Worm (Caenorhabditis elegans) whole organism, midembryonic: ENCODE results near the gene F48G7.10.

Source experiments
- T22C8.4 ChIP-seq: fragments of 200-800 bp; sonication (Bioruptor generic); IDR thresholded peaks from 2 replicates; pipeline ENCODE4 v1.3.6; 2022; ENCODE audit warnings: missing genetic modification characterization, missing compliant biosample characterization
- cog-1 ChIP-seq: sonication (generic microtip); optimal IDR thresholded peaks from 2 replicates; lab custom pipeline; 2016; ENCODE audit warnings: missing genetic modification characterization, missing compliant biosample characterization
- flt-1 ChIP-seq: fragments of 200-800 bp; sonication (Bioruptor generic); IDR thresholded peaks from 2 replicates; pipeline ENCODE4 v1.3.6; 2022; ENCODE audit warnings: missing genetic modification characterization, missing compliant biosample characterization
- klf-2 ChIP-seq: fragments of 200-800 bp; sonication (Bioruptor generic); conservative IDR thresholded peaks from 2 replicates; pipeline ENCODE4 v1.3.6; 2022; ENCODE audit warnings: missing genetic modification reagents, missing genetic modification characterization, missing compliant biosample characterization
- med-1 ChIP-seq: sonication (generic microtip); optimal IDR thresholded peaks from 2 replicates; lab custom pipeline; 2017; ENCODE audit warnings: missing genetic modification characterization, mild to moderate bottlenecking, missing compliant biosample characterization, antibody characterized with exemption, missing genetic modification reagents; ENCODE audit not compliant: insufficient read depth
- ref-1 ChIP-seq: fragments of 200-800 bp; sonication (Bioruptor generic); conservative IDR thresholded peaks from 2 replicates; pipeline ENCODE4 v1.3.6; 2022; ENCODE audit warnings: missing genetic modification reagents, missing genetic modification characterization, missing compliant biosample characterization
- tab-1 ChIP-seq: fragments of 200-800 bp; sonication (Bioruptor generic); IDR thresholded peaks from 2 replicates; pipeline ENCODE4 v1.3.6; 2022; ENCODE audit warnings: missing genetic modification characterization, missing compliant biosample characterization
- ztf-23 ChIP-seq: fragments of 200-800 bp; sonication (Bioruptor generic); IDR thresholded peaks from 2 replicates; pipeline ENCODE4 v1.3.6; 2022; ENCODE audit warnings: missing genetic modification reagents, missing genetic modification characterization, missing compliant biosample characterization
- ztf-29 ChIP-seq: fragments of 200-800 bp; sonication (Bioruptor generic); IDR thresholded peaks from 2 replicates; pipeline ENCODE4 v1.3.6; 2022; ENCODE audit warnings: missing genetic modification reagents, missing genetic modification characterization, missing compliant biosample characterization

- TF ChIP-seq T22C8.4 (GFP tag; lab: Robert Waterston, UW), result no peak
- TF ChIP-seq med-1 (GFP tag; lab: Kevin White, UChicago), result no peak
- TF ChIP-seq flt-1 (GFP tag; lab: Robert Waterston, UW), result no peak
- TF ChIP-seq ztf-23, result no peak
- TF ChIP-seq ztf-29 (GFP tag; lab: Robert Waterston, UW), result no peak
- TF ChIP-seq ref-1 (GFP tag; lab: Robert Waterston, UW), result no peak
- no peak for TF ChIP-seq tab-1 (GFP tag; lab: Robert Waterston, UW)
- no peak for TF ChIP-seq cog-1 (tag; lab: Kevin White, UChicago)
- no peak for TF ChIP-seq klf-2
These were observed 19.6 kb upstream of the F48G7.10 start, which contains the start of gene srj-6 for ce11 chrV:654402-654801.
